Worm (Caenorhabditis elegans) whole organism, L4 larva: ENCODE measurements around the gene col-17.

Experiments used
- F44E2.7 ChIP-seq: fragments of 200-800 bp; sonication (Bioruptor generic); IDR thresholded peaks from 2 replicates; pipeline ENCODE4 v2.1.2; 2022; ENCODE audit warnings: missing genetic modification characterization, missing compliant biosample characterization
- F49E8.2 ChIP-seq: sonication (generic microtip); optimal IDR thresholded peaks from 2 replicates; lab custom pipeline; 2016; ENCODE audit warnings: missing compliant biosample characterization, mild to moderate bottlenecking, missing genetic modification characterization, borderline replicate concordance
- attf-4 ChIP-seq: sonication (generic microtip); optimal IDR thresholded peaks from 3 replicates; lab custom pipeline; 2017; ENCODE audit warnings: missing biosample characterization, missing genetic modification characterization
- ceh-20 ChIP-seq: fragments of 200-800 bp; sonication (Bioruptor generic); IDR thresholded peaks from 2 replicates; pipeline ENCODE4 v1.3.6; 2022; ENCODE audit warnings: missing genetic modification reagents, missing genetic modification characterization, missing compliant biosample characterization
- dpl-1 ChIP-seq: fragments of 150-350 bp; optimal IDR thresholded peaks from 2 replicates; lab custom pipeline; 2014; ENCODE audit warnings: missing biosample characterization, missing genetic modification reagents, missing genetic modification characterization
- hlh-30 ChIP-seq: sonication (generic microtip); optimal IDR thresholded peaks from 2 replicates; lab custom pipeline; 2017; ENCODE audit warnings: antibody characterized with exemption, mild to moderate bottlenecking, missing genetic modification characterization, missing compliant biosample characterization; ENCODE audit not compliant: insufficient read depth
- lin-15B ChIP-seq: fragments of 150-350 bp; sonication (generic microtip); optimal IDR thresholded peaks from 3 replicates; lab custom pipeline; 2014; ENCODE audit warnings: missing biosample characterization, missing genetic modification characterization
- lsy-2 ChIP-seq, 2 experiments: fragments of 150-350 bp in 1 of 2; sonication (generic microtip) in 1 of 2; optimal IDR thresholded peaks; 2 replicates each; lab custom pipeline; 2014 to 2017; ENCODE audit warnings: missing biosample characterization in 2 of 2, missing genetic modification characterization in 2 of 2
- spr-1 ChIP-seq: sonication (generic microtip); optimal IDR thresholded peaks from 2 replicates; lab custom pipeline; 2016; ENCODE audit warnings: mild to moderate bottlenecking, missing genetic modification characterization, missing compliant biosample characterization
- unc-62 ChIP-seq, 3 experiments: fragments of 150-350 bp in 1 of 3; sonication (generic microtip); optimal IDR thresholded peaks in 2 of 3; peaks in 1 of 3; 1 replicate in 1 of 3; 2 replicates in 2 of 3; lab custom pipeline; 2014 to 2017; ENCODE audit warnings: missing biosample characterization in 3 of 3, missing genetic modification characterization in 3 of 3, missing genetic modification reagents in 3 of 3, missing genotype in 1 of 3

ce11 chrII:4854761-4855160 lies 12.6 kb downstream of the col-17 start:
- TF ChIP-seq F44E2.7 (GFP tag; lab: Robert Waterston, UW) (no peak), attf-4 (no peak), lin-15B (tag; lab: Kevin White, UChicago) (no peak), dpl-1 (GFP tag; lab: Kevin White, UChicago) (no peak), hlh-30 (no peak), lsy-2 (tag; optimal IDR thresholded peaks at IDR 0.05; lab: Kevin White, UChicago) (no peak), spr-1 (no peak), F49E8.2 (tag; lab: Kevin White, UChicago) (no peak), ceh-20 (no peak), unc-62 (GFP tag; optimal IDR thresholded peaks at IDR 0.05 in 1 of 2; lab: Kevin White, UChicago) (peak in 1 of 2 experiments; percentile 60), unc-62 (tag; optimal IDR thresholded peaks at IDR 0.05; lab: Kevin White, UChicago) (no peak)
